Fruit fly (Drosophila melanogaster) whole organism, embryonic: ENCODE measurements around the gene teq.

Source experiments
- Adf1 ChIP-seq: fragments of 200-800 bp; sonication (Bioruptor generic); IDR thresholded peaks from 2 replicates; pipeline ENCODE4 v1.3.6; 2022; ENCODE audit warnings: missing biosample characterization, missing genetic modification characterization
- Awh ChIP-seq: fragments of 200-800 bp; sonication (Bioruptor generic); IDR thresholded peaks from 2 replicates; pipeline ENCODE4, ENCODE4 v1.3.6; 2022; ENCODE audit warnings: missing biosample characterization, missing genetic modification characterization
- CG11696 ChIP-seq: fragments of 200-800 bp; sonication (Bioruptor generic); IDR thresholded peaks from 2 replicates; pipeline ENCODE4 v1.3.6; 2022; ENCODE audit warnings: missing biosample characterization, missing genetic modification characterization
- CG13424 ChIP-seq: fragments of 200-800 bp; sonication (Bioruptor generic); optimal IDR thresholded peaks from 2 replicates; lab custom pipeline; 2019; ENCODE audit warnings: missing biosample characterization, mild to moderate bottlenecking, missing genetic modification characterization, moderate library complexity
- CG15514 ChIP-seq: fragments of 200-800 bp; sonication (Bioruptor generic); optimal IDR thresholded peaks from 3 replicates; lab custom pipeline; 2017; ENCODE audit warnings: missing biosample characterization, missing genetic modification characterization, mild to moderate bottlenecking, moderate library complexity, missing genetic modification reagents
- CG2120 ChIP-seq: fragments of 200-800 bp; sonication (Bioruptor generic); optimal IDR thresholded peaks from 3 replicates; lab custom pipeline; 2016; ENCODE audit warnings: missing biosample characterization, missing genetic modification characterization
- CG2712 ChIP-seq: fragments of 200-800 bp; optimal IDR thresholded peaks from 3 replicates; lab custom pipeline; 2019; ENCODE audit warnings: missing biosample characterization, mild to moderate bottlenecking, missing genetic modification characterization, moderate library complexity
- CG30403 ChIP-seq: fragments of 200-800 bp; sonication (Bioruptor generic); optimal IDR thresholded peaks from 3 replicates; lab custom pipeline; 2016; ENCODE audit warnings: missing biosample characterization, missing genetic modification characterization
- CG31224 ChIP-seq: fragments of 200-800 bp; sonication (Bioruptor generic); IDR thresholded peaks from 2 replicates; pipeline ENCODE4 v1.3.6; 2022; ENCODE audit warnings: missing biosample characterization, missing genetic modification characterization
- CG3163 ChIP-seq: fragments of 200-800 bp; sonication (Bioruptor generic); optimal IDR thresholded peaks from 3 replicates; lab custom pipeline; 2016; ENCODE audit warnings: missing biosample characterization, missing genetic modification characterization
- CG34224 ChIP-seq: fragments of 200-800 bp; sonication (Bioruptor generic); IDR thresholded peaks from 3 replicates; pipeline ENCODE4 v1.3.6; 2022; ENCODE audit warnings: missing biosample characterization, missing genetic modification characterization; ENCODE audit not compliant: partially characterized antibody
- CG34376 ChIP-seq: fragments of 200-800 bp; sonication (Bioruptor generic); optimal IDR thresholded peaks from 2 replicates; lab custom pipeline; 2018; ENCODE audit warnings: missing biosample characterization, mild to moderate bottlenecking, missing genetic modification characterization
- CG3726 ChIP-seq: fragments of 200-800 bp; sonication (Bioruptor generic); IDR thresholded peaks from 3 replicates; pipeline ENCODE4, ENCODE4 v1.3.6; 2022; ENCODE audit warnings: missing biosample characterization, missing genetic modification characterization
- CG3995 ChIP-seq: fragments of 200-800 bp; sonication (Bioruptor generic); optimal IDR thresholded peaks from 3 replicates; lab custom pipeline; 2016; ENCODE audit warnings: missing biosample characterization, missing genetic modification characterization
- CG7556 ChIP-seq: fragments of 200-800 bp; sonication (Bioruptor generic); optimal IDR thresholded peaks from 2 replicates; lab custom pipeline; 2017; ENCODE audit warnings: missing biosample characterization, mild to moderate bottlenecking, missing genetic modification characterization
- CG7839 ChIP-seq: fragments of 200-800 bp; sonication (Bioruptor generic); optimal IDR thresholded peaks from 3 replicates; lab custom pipeline; 2018; ENCODE audit warnings: missing biosample characterization, mild to moderate bottlenecking, missing genetic modification characterization, moderate library complexity
- CG9437 ChIP-seq: fragments of 200-800 bp; sonication (Bioruptor generic); optimal IDR thresholded peaks from 2 replicates; lab custom pipeline; 2018; ENCODE audit warnings: missing biosample characterization, mild to moderate bottlenecking, missing genetic modification characterization
- CTCF ChIP-seq: fragments of 200-800 bp; sonication (Bioruptor generic); optimal IDR thresholded peaks from 2 replicates; lab custom pipeline; 2017; ENCODE audit warnings: missing biosample characterization, mild to moderate bottlenecking, missing genetic modification characterization, moderate library complexity
- Dek ChIP-seq: fragments of 200-800 bp; sonication (Bioruptor generic); optimal IDR thresholded peaks from 3 replicates; lab custom pipeline; 2019; ENCODE audit warnings: missing biosample characterization, mild to moderate bottlenecking, missing genetic modification characterization, moderate library complexity
- Drgx ChIP-seq: fragments of 200-800 bp; sonication (Bioruptor generic); IDR thresholded peaks from 2 replicates; pipeline ENCODE4 v1.3.6; 2022; ENCODE audit warnings: missing biosample characterization, missing genetic modification characterization
- Hand ChIP-seq: fragments of 200-800 bp; sonication (Bioruptor generic); optimal IDR thresholded peaks from 2 replicates; lab custom pipeline; 2017; ENCODE audit warnings: mild to moderate bottlenecking, missing biosample characterization, missing genetic modification reagents, missing genetic modification characterization
- Hr3 ChIP-seq: fragments of 200-800 bp; sonication (Bioruptor generic); optimal IDR thresholded peaks from 3 replicates; lab custom pipeline; 2016; ENCODE audit warnings: missing biosample characterization, missing genetic modification characterization
- Myb ChIP-seq: fragments of 200-800 bp; sonication (Bioruptor generic); optimal IDR thresholded peaks from 2 replicates; lab custom pipeline; 2016; ENCODE audit warnings: missing biosample characterization, missing genetic modification characterization
- Nf-YC ChIP-seq: fragments of 200-800 bp; optimal IDR thresholded peaks from 3 replicates; lab custom pipeline; 2019; ENCODE audit warnings: missing biosample characterization, mild to moderate bottlenecking, missing genetic modification characterization, moderate library complexity
- Pdp1 ChIP-seq, 2 experiments: fragments of 200-800 bp; sonication (Bioruptor generic); optimal IDR thresholded peaks; 3 replicates each; lab custom pipeline; 2016; ENCODE audit warnings: missing biosample characterization in 2 of 2, missing genetic modification characterization in 2 of 2, mild to moderate bottlenecking in 1 of 2, moderate library complexity in 1 of 2
- Sox102F ChIP-seq: fragments of 200-800 bp; sonication (Bioruptor generic); optimal IDR thresholded peaks from 2 replicates; lab custom pipeline; 2018; ENCODE audit warnings: missing biosample characterization, mild to moderate bottlenecking, missing genetic modification characterization, moderate library complexity
- Xrp1 ChIP-seq: fragments of 200-800 bp; sonication (Bioruptor generic); IDR thresholded peaks from 2 replicates; pipeline ENCODE4 v1.3.6; 2022; ENCODE audit warnings: missing biosample characterization, missing genetic modification characterization
- az2 ChIP-seq: fragments of 200-800 bp; sonication (Bioruptor generic); optimal IDR thresholded peaks from 3 replicates; lab custom pipeline; 2016; ENCODE audit warnings: missing biosample characterization, missing genetic modification characterization
- bcd ChIP-seq: fragments of 200-800 bp; sonication (Bioruptor generic); optimal IDR thresholded peaks from 2 replicates; lab custom pipeline; 2017; ENCODE audit warnings: missing biosample characterization, mild to moderate bottlenecking, missing genetic modification characterization
- cas ChIP-seq: fragments of 200-800 bp; sonication (Bioruptor generic); IDR thresholded peaks from 2 replicates; pipeline ENCODE4 v1.3.6; 2022; ENCODE audit warnings: missing biosample characterization, missing genetic modification characterization
- chinmo ChIP-seq: fragments of 200-800 bp; sonication (Bioruptor generic); IDR thresholded peaks from 4 replicates; pipeline ENCODE4 v1.3.6; 2022; ENCODE audit warnings: missing biosample characterization, missing genetic modification characterization; ENCODE audit not compliant: partially characterized antibody
- fd64A ChIP-seq: fragments of 200-800 bp; sonication (Bioruptor generic); optimal IDR thresholded peaks from 3 replicates; lab custom pipeline; 2018; ENCODE audit warnings: missing biosample characterization, mild to moderate bottlenecking, missing genetic modification characterization
- gcm2 ChIP-seq: fragments of 200-800 bp; sonication (Bioruptor generic); optimal IDR thresholded peaks from 2 replicates; lab custom pipeline; 2016; ENCODE audit warnings: missing biosample characterization, missing genetic modification characterization
- her ChIP-seq: fragments of 200-800 bp; sonication (Bioruptor generic); optimal IDR thresholded peaks from 2 replicates; lab custom pipeline; 2016; ENCODE audit warnings: missing biosample characterization, missing genetic modification characterization
- mam ChIP-seq: fragments of 200-800 bp; sonication (Bioruptor generic); optimal IDR thresholded peaks from 3 replicates; lab custom pipeline; 2016; ENCODE audit warnings: missing biosample characterization, missing genetic modification characterization
- nerfin-1 ChIP-seq: fragments of 200-800 bp; sonication (Bioruptor generic); optimal IDR thresholded peaks from 3 replicates; lab custom pipeline; 2019; ENCODE audit warnings: missing biosample characterization, mild to moderate bottlenecking, missing genetic modification characterization, moderate library complexity
- org-1 ChIP-seq: fragments of 200-800 bp; sonication (Bioruptor generic); optimal IDR thresholded peaks from 2 replicates; lab custom pipeline; 2017; ENCODE audit warnings: missing biosample characterization, missing genetic modification characterization
- phol ChIP-seq: fragments of 200-800 bp; sonication (Bioruptor generic); optimal IDR thresholded peaks from 3 replicates; lab custom pipeline; 2018; ENCODE audit warnings: missing biosample characterization, mild to moderate bottlenecking, missing genetic modification characterization, moderate library complexity
- salm ChIP-seq: fragments of 200-800 bp; sonication (Bioruptor generic); optimal IDR thresholded peaks from 2 replicates; lab custom pipeline; 2018; ENCODE audit warnings: missing biosample characterization, mild to moderate bottlenecking, missing genetic modification characterization
- sens ChIP-seq: fragments of 200-800 bp; sonication (Bioruptor generic); peaks from one replicate; lab custom pipeline; 2016; ENCODE audit warnings: missing biosample characterization, missing genetic modification characterization
- sens-2 ChIP-seq: fragments of 200-800 bp; sonication (Bioruptor generic); IDR thresholded peaks from 2 replicates; pipeline ENCODE4 v1.3.6; 2022; ENCODE audit warnings: missing biosample characterization, missing genetic modification characterization
- shn ChIP-seq: fragments of 200-800 bp; sonication (Bioruptor generic); optimal IDR thresholded peaks from 3 replicates; lab custom pipeline; 2016; ENCODE audit warnings: missing biosample characterization, missing genetic modification characterization
- slbo ChIP-seq: fragments of 200-800 bp; sonication (Bioruptor generic); IDR thresholded peaks from 2 replicates; pipeline ENCODE4 v1.3.6; 2022; ENCODE audit warnings: missing biosample characterization, missing genetic modification characterization
- sr ChIP-seq: fragments of 200-800 bp; sonication (Bioruptor generic); IDR thresholded peaks from 3 replicates; pipeline ENCODE4 v1.3.6; 2022; ENCODE audit warnings: missing biosample characterization, missing genetic modification characterization
- sug ChIP-seq: fragments of 200-800 bp; optimal IDR thresholded peaks from 2 replicates; lab custom pipeline; 2019; ENCODE audit warnings: missing biosample characterization, mild to moderate bottlenecking, missing genetic modification characterization, moderate library complexity
- tio ChIP-seq: fragments of 200-800 bp; sonication (Bioruptor generic); optimal IDR thresholded peaks from 2 replicates; lab custom pipeline; 2017; ENCODE audit warnings: missing biosample characterization, missing genetic modification characterization, inconsistent platforms
- unpg ChIP-seq: fragments of 200-800 bp; sonication (Bioruptor generic); optimal IDR thresholded peaks from 3 replicates; lab custom pipeline; 2018; ENCODE audit warnings: missing biosample characterization, mild to moderate bottlenecking, missing genetic modification characterization, moderate library complexity
- vvl ChIP-seq: fragments of 200-800 bp; sonication (Bioruptor generic); IDR thresholded peaks from 2 replicates; pipeline ENCODE4 v1.3.6; 2022; ENCODE audit warnings: missing biosample characterization, missing genetic modification characterization
- zen2 ChIP-seq: fragments of 200-800 bp; sonication (Bioruptor generic); IDR thresholded peaks from 3 replicates; pipeline ENCODE4 v1.3.6; 2022; ENCODE audit warnings: missing biosample characterization, missing genetic modification characterization; ENCODE audit not compliant: partially characterized antibody

The teq gene

DNA sequence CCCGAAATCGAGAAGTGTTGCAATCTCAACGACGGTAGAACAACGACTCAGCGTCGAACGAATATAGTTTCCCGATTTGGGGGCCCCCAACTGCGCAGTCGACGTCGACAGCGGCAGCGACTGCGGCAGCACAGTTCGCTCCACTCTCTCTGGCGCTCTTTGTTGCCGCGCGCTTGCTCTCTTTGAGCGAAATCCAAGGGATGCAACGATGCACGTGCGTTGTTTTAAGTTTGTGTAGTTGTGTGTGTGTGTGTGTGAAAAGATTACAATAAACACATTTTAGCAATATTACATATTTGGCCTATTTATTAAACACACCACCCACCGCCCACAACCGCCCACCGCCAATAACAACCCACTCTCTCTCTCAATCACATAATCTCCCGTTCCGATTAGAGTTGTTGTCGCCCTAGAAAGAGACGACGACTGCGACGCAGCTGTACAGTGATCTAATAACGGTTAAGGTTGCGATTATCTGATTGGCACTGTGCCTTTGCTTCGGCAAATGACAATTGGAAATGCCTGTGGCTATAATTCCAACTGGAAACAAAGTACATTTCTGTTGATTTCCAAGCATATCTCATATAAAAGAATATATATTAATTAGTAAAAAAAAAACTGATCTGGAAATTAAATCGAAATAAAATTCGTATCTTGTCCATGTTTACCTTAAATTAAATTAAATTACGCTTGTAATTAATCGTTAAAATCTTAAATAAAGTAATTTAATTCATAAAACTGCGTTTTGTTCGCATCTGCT is 51.0 kb downstream of the teq start (continued):
- TF ChIP-seq Myb (GFP tag; lab: Kevin White, UChicago) (no peak), gcm2 (GFP tag; lab: Kevin White, UChicago) (no peak), CG3726 (no peak), mam (GFP tag; lab: Kevin White, UChicago) (no peak), Dek (tag; lab: Kevin White, UChicago) (peak; percentile 4), zen2 (0 out of 3 replicates have a peak, but pooled peaks have one; percentile 52), slbo (GFP tag; lab: Robert Waterston, UW) (peak; percentile 26; the same call in 1 of the 2 replicates), sr (GFP tag; lab: Robert Waterston, UW) (0 out of 3 replicates have a peak, but pooled peaks have one; percentile 11), shn (no peak), her (GFP tag; lab: Kevin White, UChicago) (no peak), Drgx (peak; percentile 16; the same call in 1 of the 2 replicates), Hand (peak; percentile 30), org-1 (GFP tag; lab: Kevin White, UChicago) (no peak), CG15514 (GFP tag; lab: Kevin White, UChicago) (no peak), bcd (peak; percentile 12), CTCF (no peak), Nf-YC (tag; lab: Kevin White, UChicago) (peak; percentile 61), Pdp1 (GFP tag; optimal IDR thresholded peaks at IDR 0.05; lab: Kevin White, UChicago) (peak in 1 of 2 experiments; percentile 41), CG3163 (GFP tag; lab: Kevin White, UChicago) (peak; percentile 70), sens-2 (no peak), Awh (GFP tag; lab: Robert Waterston, UW) (0 out of 2 replicates have a peak, but pooled peaks have one; percentile 21), CG9437 (GFP tag; lab: Kevin White, UChicago) (peak; percentile 49), CG34224 (GFP tag; lab: Robert Waterston, UW) (peak; percentile 49; the same call in 1 of the 3 replicates), unpg (GFP tag; lab: Kevin White, UChicago) (no peak), CG11696 (GFP tag; lab: Robert Waterston, UW) (no peak), nerfin-1 (no peak), cas (no peak), tio (peak; percentile 51), CG13424 (peak; percentile 21), Hr3 (GFP tag; lab: Kevin White, UChicago) (peak; percentile 33), CG2120 (GFP tag; lab: Kevin White, UChicago) (peak; percentile 31), CG34376 (GFP tag; lab: Kevin White, UChicago) (peak; percentile 20), salm (tag; lab: Kevin White, UChicago) (peak; percentile 20), Sox102F (GFP tag; lab: Kevin White, UChicago) (peak; percentile 36), CG31224 (GFP tag; lab: Robert Waterston, UW) (no peak), CG7556 (GFP tag; lab: Kevin White, UChicago) (peak; percentile 70), Adf1 (GFP tag; lab: Robert Waterston, UW) (peak; percentile 98), CG2712 (tag; lab: Kevin White, UChicago) (no peak), phol (peak; percentile 2), fd64A (GFP tag; lab: Kevin White, UChicago) (peak; percentile 12), sens (GFP tag; lab: Kevin White, UChicago) (peak; percentile 84), chinmo (GFP tag; lab: Robert Waterston, UW) (peak; percentile 92; the same call in 2 of the 4 replicates), Xrp1 (0 out of 2 replicates have a peak, but pooled peaks have one; percentile 12), CG30403 (GFP tag; lab: Kevin White, UChicago) (peak; percentile 49), sug (tag; lab: Kevin White, UChicago) (peak; percentile 95), vvl (GFP tag; lab: Robert Waterston, UW) (peak; percentile 43; the same call in 1 of the 2 replicates), CG3995 (GFP tag; lab: Kevin White, UChicago) (peak; percentile 27), az2 (GFP tag; lab: Kevin White, UChicago) (peak; percentile 1), CG7839 (tag; lab: Kevin White, UChicago) (peak; percentile 43)
